Fruit fly (Drosophila melanogaster) whole organism, prepupa: ENCODE results near the gene EMC10.

Experiments used
- CG10631 ChIP-seq: fragments of 200-800 bp; sonication (Bioruptor generic); optimal IDR thresholded peaks from 2 replicates; lab custom pipeline; 2016; ENCODE audit warnings: missing biosample characterization, missing genetic modification characterization
- CG11294 ChIP-seq: fragments of 200-800 bp; sonication (Bioruptor generic); IDR thresholded peaks from 2 replicates; pipeline ENCODE4 v1.3.6; 2022; ENCODE audit warnings: missing biosample characterization, missing genetic modification characterization
- CG11762 ChIP-seq: fragments of 200-800 bp; sonication (Bioruptor generic); optimal IDR thresholded peaks from 3 replicates; lab custom pipeline; 2016; ENCODE audit warnings: missing biosample characterization, missing genetic modification characterization; ENCODE audit not compliant: insufficient read depth
- CG11902 ChIP-seq: fragments of 200-800 bp; sonication (Bioruptor generic); optimal IDR thresholded peaks from 3 replicates; lab custom pipeline; 2016; ENCODE audit warnings: missing biosample characterization, missing genetic modification characterization
- CG15336 ChIP-seq: fragments of 200-800 bp; sonication (Bioruptor generic); IDR thresholded peaks from 2 replicates; pipeline ENCODE4 v1.3.6; 2022; ENCODE audit warnings: missing biosample characterization, missing genetic modification characterization
- CG3032 ChIP-seq: fragments of 200-800 bp; optimal IDR thresholded peaks from 2 replicates; lab custom pipeline; 2019; ENCODE audit warnings: missing biosample characterization, mild to moderate bottlenecking, missing genetic modification characterization, moderate library complexity
- CG31627 ChIP-seq: fragments of 200-800 bp; sonication (Bioruptor generic); optimal IDR thresholded peaks from 3 replicates; lab custom pipeline; 2016; ENCODE audit warnings: missing biosample characterization, missing genetic modification characterization
- CG34406 ChIP-seq: fragments of 200-800 bp; sonication (Bioruptor generic); optimal IDR thresholded peaks from 3 replicates; lab custom pipeline; 2016; ENCODE audit warnings: missing biosample characterization, missing genetic modification characterization
- CG3919 ChIP-seq: fragments of 200-800 bp; sonication (Bioruptor generic); optimal IDR thresholded peaks from 3 replicates; lab custom pipeline; 2016; ENCODE audit warnings: missing biosample characterization, missing genetic modification characterization
- CG6163 ChIP-seq: fragments of 200-800 bp; sonication (Bioruptor generic); IDR thresholded peaks from 3 replicates; pipeline ENCODE4 v1.3.6; 2022; ENCODE audit warnings: missing biosample characterization, missing genetic modification characterization
- CG6854 ChIP-seq: fragments of 200-800 bp; sonication (Bioruptor generic); optimal IDR thresholded peaks from 2 replicates; lab custom pipeline; 2017; ENCODE audit warnings: missing biosample characterization, mild to moderate bottlenecking, missing genetic modification characterization
- CG8119 ChIP-seq: fragments of 200-800 bp; sonication (Bioruptor generic); IDR thresholded peaks from 3 replicates; pipeline ENCODE4 v1.3.6; 2022; ENCODE audit warnings: missing biosample characterization, missing genetic modification characterization
- CG8319 ChIP-seq: fragments of 200-800 bp; sonication (Bioruptor generic); optimal IDR thresholded peaks from 3 replicates; lab custom pipeline; 2016; ENCODE audit warnings: missing biosample characterization, missing genetic modification characterization
- Eip78C ChIP-seq: fragments of 200-800 bp; sonication (Bioruptor generic); peaks from one replicate; lab custom pipeline; 2016; ENCODE audit warnings: missing biosample characterization, missing genetic modification characterization
- Ets21C ChIP-seq: fragments of 200-800 bp; sonication (Bioruptor generic); optimal IDR thresholded peaks from 3 replicates; lab custom pipeline; 2016; ENCODE audit warnings: missing biosample characterization, missing genetic modification characterization
- Gug ChIP-seq: fragments of 200-800 bp; sonication (Bioruptor generic); IDR thresholded peaks from 2 replicates; pipeline ENCODE4 v1.3.6; 2022; ENCODE audit warnings: missing biosample characterization, missing genetic modification characterization
- Hr38 ChIP-seq: sonication (Bioruptor generic); optimal IDR thresholded peaks from 2 replicates; lab custom pipeline; 2016; ENCODE audit warnings: missing biosample characterization, missing genetic modification characterization
- Hr39 ChIP-seq: fragments of 200-800 bp; sonication (Bioruptor generic); optimal IDR thresholded peaks from 2 replicates; lab custom pipeline; 2016; ENCODE audit warnings: missing biosample characterization, missing genetic modification characterization
- Hr4 ChIP-seq: fragments of 200-800 bp; sonication (Bioruptor generic); optimal IDR thresholded peaks from 3 replicates; lab custom pipeline; 2016; ENCODE audit warnings: missing biosample characterization, missing genetic modification characterization
- Lpt ChIP-seq: fragments of 200-800 bp; sonication (Bioruptor generic); optimal IDR thresholded peaks from 3 replicates; lab custom pipeline; 2016; ENCODE audit warnings: missing biosample characterization, missing genetic modification characterization
- Met ChIP-seq: fragments of 200-800 bp; sonication (Bioruptor generic); optimal IDR thresholded peaks from 3 replicates; lab custom pipeline; 2016; ENCODE audit warnings: missing biosample characterization, missing genetic modification characterization
- OdsH ChIP-seq: fragments of 200-800 bp; sonication (Bioruptor generic); optimal IDR thresholded peaks from 3 replicates; lab custom pipeline; 2016; ENCODE audit warnings: missing biosample characterization, missing genetic modification characterization
- Sox102F ChIP-seq: fragments of 200-800 bp; sonication (Bioruptor generic); optimal IDR thresholded peaks from 2 replicates; lab custom pipeline; 2016; ENCODE audit warnings: missing biosample characterization, mild to moderate bottlenecking, missing genetic modification characterization
- Sox14 ChIP-seq: fragments of 200-800 bp; sonication (Bioruptor generic); optimal IDR thresholded peaks from 3 replicates; lab custom pipeline; 2016; ENCODE audit warnings: missing biosample characterization, missing genetic modification characterization
- Sox15 ChIP-seq: fragments of 200-800 bp; sonication (Bioruptor generic); optimal IDR thresholded peaks from 3 replicates; lab custom pipeline; 2016; ENCODE audit warnings: missing biosample characterization, missing genetic modification characterization
- cyc ChIP-seq: fragments of 200-800 bp; sonication (Bioruptor generic); optimal IDR thresholded peaks from 3 replicates; lab custom pipeline; 2016; ENCODE audit warnings: missing biosample characterization, missing genetic modification characterization
- dac ChIP-seq: fragments of 200-800 bp; sonication (Bioruptor generic); optimal IDR thresholded peaks from 2 replicates; lab custom pipeline; 2017; ENCODE audit warnings: missing biosample characterization, mild to moderate bottlenecking, missing genetic modification characterization
- dsx ChIP-seq: fragments of 200-800 bp; optimal IDR thresholded peaks from 3 replicates; lab custom pipeline; 2019; ENCODE audit warnings: missing biosample characterization, mild to moderate bottlenecking, missing genetic modification characterization, moderate library complexity; ENCODE audit not compliant: poor library complexity, severe bottlenecking
- eg ChIP-seq: fragments of 200-800 bp; sonication (Bioruptor generic); IDR thresholded peaks from 3 replicates; pipeline ENCODE4 v1.3.6; 2022; ENCODE audit warnings: missing biosample characterization, missing genetic modification characterization
- esn ChIP-seq: fragments of 200-800 bp; sonication (Bioruptor generic); optimal IDR thresholded peaks from 2 replicates; lab custom pipeline; 2016; ENCODE audit warnings: missing biosample characterization, mild to moderate bottlenecking, missing genetic modification characterization, moderate library complexity
- fd59A ChIP-seq: fragments of 200-800 bp; sonication (Bioruptor generic); optimal IDR thresholded peaks from 2 replicates; lab custom pipeline; 2017; ENCODE audit warnings: missing biosample characterization, mild to moderate bottlenecking, missing genetic modification characterization, missing genetic modification reagents
- fd85E ChIP-seq: fragments of 200-800 bp; sonication (Bioruptor generic); optimal IDR thresholded peaks from 3 replicates; lab custom pipeline; 2016; ENCODE audit warnings: missing biosample characterization, missing genetic modification characterization
- lz ChIP-seq: fragments of 200-800 bp; sonication (Bioruptor generic); optimal IDR thresholded peaks from 3 replicates; lab custom pipeline; 2016; ENCODE audit warnings: missing biosample characterization, missing genetic modification characterization
- net ChIP-seq: fragments of 200-800 bp; sonication (Bioruptor generic); optimal IDR thresholded peaks from 3 replicates; lab custom pipeline; 2016; ENCODE audit warnings: missing biosample characterization, missing genetic modification characterization
- pdm3 ChIP-seq: fragments of 200-800 bp; sonication (Bioruptor generic); optimal IDR thresholded peaks from 3 replicates; lab custom pipeline; 2016; ENCODE audit warnings: missing biosample characterization, missing genetic modification characterization
- svp ChIP-seq: fragments of 200-800 bp; sonication (Bioruptor generic); peaks from one replicate; lab custom pipeline; 2016; ENCODE audit warnings: missing biosample characterization, missing genetic modification characterization
- topi ChIP-seq: fragments of 200-800 bp; sonication (Bioruptor generic); optimal IDR thresholded peaks from 3 replicates; lab custom pipeline; 2016; ENCODE audit warnings: missing biosample characterization, missing genetic modification characterization
- vri ChIP-seq: fragments of 200-800 bp; sonication (Bioruptor generic); optimal IDR thresholded peaks from 3 replicates; lab custom pipeline; 2016; ENCODE audit warnings: missing biosample characterization, mild to moderate bottlenecking, missing genetic modification characterization

Gene EMC10

DNA sequence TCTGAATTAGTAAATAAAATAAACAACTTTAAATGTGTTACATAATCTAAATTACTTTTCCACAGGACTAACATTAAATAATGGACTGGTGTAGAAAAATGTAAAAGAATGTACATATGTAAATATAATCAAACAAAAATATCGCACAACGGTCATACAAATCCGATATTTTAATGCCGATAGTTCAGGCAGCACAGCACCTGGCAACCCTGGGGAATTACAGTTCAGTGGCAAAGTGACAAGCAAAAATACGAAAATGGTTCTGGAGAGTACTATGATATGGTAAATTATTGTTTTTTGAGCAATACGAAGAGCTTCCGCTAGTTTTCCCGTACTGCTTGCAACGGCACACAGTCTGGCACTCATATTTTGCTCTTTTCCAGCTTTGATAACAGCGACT lies 37.1 kb upstream of the EMC10 start, which contains the start of gene Rpn10:
Gene Rpn10, plus strand, starts transcription at position 144 of the 400 bp plus-strand sequence.
- no peak for TF ChIP-seq CG15336 (GFP tag; lab: Robert Waterston, UW)
- TF ChIP-seq Sox102F (GFP tag; lab: Kevin White, UChicago), result no peak
- TF ChIP-seq CG3919 (GFP tag; lab: Kevin White, UChicago), result no peak
- no peak for TF ChIP-seq vri (GFP tag; lab: Kevin White, UChicago)
- TF ChIP-seq CG8319, result no peak
- peak; percentile 40 for TF ChIP-seq CG31627
- no peak for TF ChIP-seq Hr4 (GFP tag; lab: Kevin White, UChicago)
- TF ChIP-seq Ets21C (GFP tag; lab: Kevin White, UChicago), result no peak
- no peak for TF ChIP-seq Hr38 (GFP tag; lab: Kevin White, UChicago)
- TF ChIP-seq pdm3 (GFP tag; lab: Kevin White, UChicago), result no peak
- TF ChIP-seq esn (GFP tag; lab: Kevin White, UChicago), result peak; percentile 27
- TF ChIP-seq CG8119 (GFP tag; lab: Robert Waterston, UW), result no peak
- peak; percentile 73 for TF ChIP-seq Eip78C (GFP tag; lab: Kevin White, UChicago)
- peak; percentile 31 for TF ChIP-seq lz (GFP tag; lab: Kevin White, UChicago)
- TF ChIP-seq CG11902 (GFP tag; lab: Kevin White, UChicago), result no peak
- TF ChIP-seq CG6163, result no peak
- no peak for TF ChIP-seq Gug
- no peak for TF ChIP-seq svp (GFP tag; lab: Kevin White, UChicago)
- no peak for TF ChIP-seq CG10631 (GFP tag; lab: Kevin White, UChicago)
- peak; percentile 25 for TF ChIP-seq CG3032 (tag; lab: Kevin White, UChicago)
- no peak for TF ChIP-seq CG34406 (GFP tag; lab: Kevin White, UChicago)
- TF ChIP-seq net (GFP tag; lab: Kevin White, UChicago), result no peak
- TF ChIP-seq topi, result peak; percentile 9
- TF ChIP-seq Lpt (GFP tag; lab: Kevin White, UChicago), result no peak

DNA sequence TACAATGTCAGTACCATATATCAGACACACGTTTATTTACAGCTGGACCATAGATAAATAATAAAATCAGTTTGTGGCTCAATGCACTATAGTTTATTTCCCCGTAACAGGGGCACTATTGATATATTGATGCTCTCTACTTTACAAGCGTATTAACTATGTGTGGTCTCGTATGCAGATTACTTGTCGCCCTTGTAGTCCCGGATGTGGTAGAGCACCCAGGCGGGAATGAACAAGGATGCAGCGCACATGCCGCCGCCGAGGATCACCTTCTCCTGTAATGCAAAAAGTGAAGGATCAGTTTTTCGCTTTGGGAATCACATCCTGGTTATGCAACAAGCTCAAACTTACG lies 35.1 kb upstream of the EMC10 start:
- TF ChIP-seq CG11762 (GFP tag; lab: Kevin White, UChicago), result no peak
- TF ChIP-seq fd85E (GFP tag; lab: Kevin White, UChicago), result no peak
- no peak for TF ChIP-seq CG31627
- no peak for TF ChIP-seq eg (GFP tag; lab: Robert Waterston, UW)
- TF ChIP-seq dac (GFP tag; lab: Kevin White, UChicago), result no peak
- no peak for TF ChIP-seq CG11294

dm6 chr3L:21539245-21540196 lies 34.4 kb upstream of the EMC10 start, which contains the start of the genes COX8 and VhaM9.7-b:
COX8 (minus strand) TSS chr3L:21539447.
VhaM9.7-b (plus strand) TSS chr3L:21539862.
- no peak for TF ChIP-seq CG10631 (GFP tag; lab: Kevin White, UChicago)
- TF ChIP-seq CG3032 (tag; lab: Kevin White, UChicago), result peak; percentile 30
- no peak for TF ChIP-seq pdm3 (GFP tag; lab: Kevin White, UChicago)
- peak; percentile 67 for TF ChIP-seq CG31627
- peak; percentile 54 for TF ChIP-seq Sox15 (GFP tag; lab: Kevin White, UChicago)
- TF ChIP-seq esn (GFP tag; lab: Kevin White, UChicago), result peak; percentile 67
- no peak for TF ChIP-seq fd59A (GFP tag; lab: Kevin White, UChicago)
- no peak for TF ChIP-seq CG6163
- TF ChIP-seq CG3919 (GFP tag; lab: Kevin White, UChicago), result no peak
- peak; percentile 39 for TF ChIP-seq Ets21C (GFP tag; lab: Kevin White, UChicago)
- TF ChIP-seq dsx (GFP tag; lab: Kevin White, UChicago), result no peak
- no peak for TF ChIP-seq Hr39 (GFP tag; lab: Kevin White, UChicago)
- peak; percentile 25 for TF ChIP-seq Sox14 (GFP tag; lab: Kevin White, UChicago)
- TF ChIP-seq CG6854 (GFP tag; lab: Kevin White, UChicago), result no peak
- TF ChIP-seq CG11902 (GFP tag; lab: Kevin White, UChicago), result peak; percentile 55
- peak; percentile 61 for TF ChIP-seq Hr4 (GFP tag; lab: Kevin White, UChicago)
- TF ChIP-seq cyc, result peak; percentile 60
- peak; percentile 80 for TF ChIP-seq Eip78C (GFP tag; lab: Kevin White, UChicago)
- no peak for TF ChIP-seq Met (GFP tag; lab: Kevin White, UChicago)
- TF ChIP-seq OdsH (GFP tag; lab: Kevin White, UChicago), result no peak
- TF ChIP-seq vri (GFP tag; lab: Kevin White, UChicago), result peak; percentile 66
- TF ChIP-seq lz (GFP tag; lab: Kevin White, UChicago), result peak; percentile 63
- no peak for TF ChIP-seq Gug
- TF ChIP-seq, all 60 proteins: peak for 12
